Worm (Caenorhabditis elegans) whole organism, L1 larva: ENCODE data around the gene F21C10.18.

Experiments
- ama-1 ChIP-seq: fragments of 150-350 bp; optimal IDR thresholded peaks from 2 replicates; lab custom pipeline; 2014
- jun-1 ChIP-seq: fragments of 150-350 bp; optimal IDR thresholded peaks from 2 replicates; lab custom pipeline; 2014; ENCODE audit warnings: missing biosample characterization, missing genetic modification reagents, missing genetic modification characterization
- lin-15B ChIP-seq: fragments of 150-350 bp; sonication (generic microtip); optimal IDR thresholded peaks from 3 replicates; lab custom pipeline; 2014; ENCODE audit warnings: missing biosample characterization, missing genetic modification characterization
- mdl-1 ChIP-seq, 2 experiments: fragments of 150-350 bp; optimal IDR thresholded peaks; 2 replicates each; lab custom pipeline; 2014 to 2017; ENCODE audit warnings: missing biosample characterization in 2 of 2, missing genetic modification characterization in 2 of 2, inconsistent platforms in 1 of 2
- nhr-237 ChIP-seq: fragments of 150-350 bp; optimal IDR thresholded peaks from 2 replicates; lab custom pipeline; 2014; ENCODE audit warnings: missing biosample characterization, missing genetic modification characterization
- rnt-1 ChIP-seq: sonication (generic microtip); optimal IDR thresholded peaks from 2 replicates; lab custom pipeline; 2016; ENCODE audit warnings: mild to moderate bottlenecking, missing genetic modification characterization, moderate library complexity, missing compliant biosample characterization
- snpc-4 ChIP-seq: fragments of 150-350 bp; optimal IDR thresholded peaks from 2 replicates; lab custom pipeline; 2014; ENCODE audit warnings: missing biosample characterization, missing genetic modification characterization
- zag-1 ChIP-seq: fragments of 150-350 bp; optimal IDR thresholded peaks from 2 replicates; lab custom pipeline; 2014; ENCODE audit warnings: missing biosample characterization, missing genetic modification characterization

- TF ChIP-seq snpc-4 (tag; lab: Kevin White, UChicago) (no peak), zag-1 (no peak), mdl-1 (tag; optimal IDR thresholded peaks at IDR 0.05; lab: Kevin White, UChicago) (no peak), lin-15B (tag; lab: Kevin White, UChicago) (no peak), ama-1 (lab: Kevin White, UChicago) (no peak), jun-1 (tag; lab: Kevin White, UChicago) (no peak), rnt-1 (tag; lab: Kevin White, UChicago) (no peak), nhr-237 (tag; lab: Kevin White, UChicago) (no peak)
Measured at ce11 chrV:9062341-9062740, 46.0 kb upstream of the F21C10.18 start, which contains the start of gene C25E10.12.
